Worm (Caenorhabditis elegans) whole organism, midembryonic: ENCODE results near the gene C05B5.4.

Experiments used
- T22C8.4 ChIP-seq: fragments of 200-800 bp; sonication (Bioruptor generic); IDR thresholded peaks from 2 replicates; pipeline ENCODE4 v1.3.6; 2022; ENCODE audit warnings: missing genetic modification characterization, missing compliant biosample characterization
- cog-1 ChIP-seq: sonication (generic microtip); optimal IDR thresholded peaks from 2 replicates; lab custom pipeline; 2016; ENCODE audit warnings: missing genetic modification characterization, missing compliant biosample characterization
- flt-1 ChIP-seq: fragments of 200-800 bp; sonication (Bioruptor generic); IDR thresholded peaks from 2 replicates; pipeline ENCODE4 v1.3.6; 2022; ENCODE audit warnings: missing genetic modification characterization, missing compliant biosample characterization
- ref-1 ChIP-seq: fragments of 200-800 bp; sonication (Bioruptor generic); conservative IDR thresholded peaks from 2 replicates; pipeline ENCODE4 v1.3.6; 2022; ENCODE audit warnings: missing genetic modification reagents, missing genetic modification characterization, missing compliant biosample characterization
- ztf-23 ChIP-seq: fragments of 200-800 bp; sonication (Bioruptor generic); IDR thresholded peaks from 2 replicates; pipeline ENCODE4 v1.3.6; 2022; ENCODE audit warnings: missing genetic modification reagents, missing genetic modification characterization, missing compliant biosample characterization
- ztf-29 ChIP-seq: fragments of 200-800 bp; sonication (Bioruptor generic); IDR thresholded peaks from 2 replicates; pipeline ENCODE4 v1.3.6; 2022; ENCODE audit warnings: missing genetic modification reagents, missing genetic modification characterization, missing compliant biosample characterization

DNA sequence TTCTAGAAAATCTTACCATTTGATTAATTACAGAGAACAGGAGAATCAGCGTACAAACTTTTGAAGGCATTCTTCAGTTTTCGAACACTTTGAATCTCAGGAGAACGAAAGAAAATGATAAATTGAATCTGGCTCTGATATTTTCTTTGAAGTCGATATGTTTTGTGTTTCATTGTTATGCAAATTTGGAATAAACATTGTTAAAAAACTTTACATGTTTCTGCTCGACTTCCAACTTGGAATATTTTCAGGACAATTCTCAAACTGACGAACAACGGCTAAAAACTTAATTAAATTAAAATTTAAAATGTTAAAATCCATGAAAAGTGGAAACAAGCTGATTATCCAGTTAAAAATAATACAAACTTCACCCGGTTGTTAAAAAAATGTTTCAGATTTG lies 5.3 kb upstream of the C05B5.4 start, which contains the start of gene C05B5.1:
- TF ChIP-seq cog-1 (no peak), T22C8.4 (GFP tag; lab: Robert Waterston, UW) (no peak), flt-1 (GFP tag; lab: Robert Waterston, UW) (no peak), ztf-29 (GFP tag; lab: Robert Waterston, UW) (no peak), ztf-23 (GFP tag; lab: Robert Waterston, UW) (no peak), ref-1 (GFP tag; lab: Robert Waterston, UW) (no peak)
